Worm (Caenorhabditis elegans): ENCODE measurements around the gene F31E8.4.
A peak's percentile ranks its signal among the peaks of the same experiment; 100 is the strongest.

F31E8.4 gene

DNA sequence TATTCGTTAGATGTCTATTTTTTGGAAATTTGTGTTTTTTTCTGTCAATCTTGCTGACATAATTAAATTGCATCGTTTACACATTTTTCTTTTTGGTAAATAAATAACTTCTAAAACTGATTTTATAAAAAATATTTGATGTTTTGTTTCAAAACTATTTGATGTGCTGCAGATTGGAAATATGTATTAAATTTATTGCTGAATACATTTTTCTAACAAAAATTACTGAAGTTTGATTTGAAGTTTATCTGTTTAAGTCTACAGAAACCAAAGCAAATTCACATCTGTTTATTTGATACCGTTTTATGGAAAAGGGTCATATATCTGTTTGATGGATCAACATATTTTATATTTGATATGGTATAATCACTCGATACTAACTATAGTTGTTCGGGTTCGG is 16.4 kb upstream of the F31E8.4 start:
- TF ChIP-seq lin-1 (GFP tag; IDR thresholded peaks at IDR 0.05) (no peak), unc-62 (GFP tag; optimal IDR thresholded peaks at IDR 0.05 in 1 of 2) (peak in 1 of 2 experiments; percentile 97), unc-62 (tag; optimal IDR thresholded peaks at IDR 0.05) (no peak)

DNA sequence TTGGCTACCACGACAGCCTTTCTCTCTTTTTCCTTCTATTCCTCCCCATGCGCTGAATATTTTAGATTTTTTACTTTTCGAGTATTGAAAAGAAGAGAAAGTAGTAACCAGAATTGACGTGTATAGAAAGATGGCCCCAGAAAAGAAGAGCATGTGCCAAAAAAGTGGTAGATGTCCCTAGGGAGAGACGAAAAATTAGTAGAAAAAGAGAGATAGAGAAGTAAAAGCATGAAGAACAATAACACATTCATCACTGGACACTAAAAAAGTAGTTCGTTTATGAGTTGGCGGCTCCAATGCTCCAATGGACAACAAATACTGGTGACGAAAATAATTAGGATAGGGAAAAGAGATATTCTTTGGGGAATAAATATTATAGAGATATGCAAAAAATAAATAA is 12.6 kb upstream of the F31E8.4 start:
- TF ChIP-seq lsy-2 (tag; optimal IDR thresholded peaks at IDR 0.05) = peak in 1 of 2 experiments; percentile 19
- no peak for TF ChIP-seq tra-1 (GFP tag; IDR thresholded peaks at IDR 0.05)
- TF ChIP-seq hmg-1.1 (GFP tag; IDR thresholded peaks at IDR 0.05) = 0 out of 2 replicates have a peak, but pooled peaks have one; percentile 21
- TF ChIP-seq snpc-4 (tag; optimal IDR thresholded peaks at IDR 0.05) = no peak
- TF ChIP-seq F44E2.7 (GFP tag; IDR thresholded peaks at IDR 0.05) = no peak
- TF ChIP-seq mdl-1 (tag; optimal IDR thresholded peaks at IDR 0.05) = peak in 1 of 2 experiments; percentile 33
- no peak for TF ChIP-seq zip-2 (tag; optimal IDR thresholded peaks at IDR 0.05)
- peak in 1 of 2 experiments; percentile 92 for TF ChIP-seq unc-62 (GFP tag; optimal IDR thresholded peaks at IDR 0.05 in 1 of 2)
- no peak for TF ChIP-seq unc-62 (tag; optimal IDR thresholded peaks at IDR 0.05)
- peak; percentile 55 for TF ChIP-seq aha-1 (tag)
- no peak for TF ChIP-seq tag-97 (GFP tag; IDR thresholded peaks at IDR 0.05)
- TF ChIP-seq hlh-30 (tag; optimal IDR thresholded peaks at IDR 0.05; ENCODE audit: insufficient read depth) = peak; percentile 24
- TF ChIP-seq php-3 (GFP tag; IDR thresholded peaks at IDR 0.05) = no peak

DNA sequence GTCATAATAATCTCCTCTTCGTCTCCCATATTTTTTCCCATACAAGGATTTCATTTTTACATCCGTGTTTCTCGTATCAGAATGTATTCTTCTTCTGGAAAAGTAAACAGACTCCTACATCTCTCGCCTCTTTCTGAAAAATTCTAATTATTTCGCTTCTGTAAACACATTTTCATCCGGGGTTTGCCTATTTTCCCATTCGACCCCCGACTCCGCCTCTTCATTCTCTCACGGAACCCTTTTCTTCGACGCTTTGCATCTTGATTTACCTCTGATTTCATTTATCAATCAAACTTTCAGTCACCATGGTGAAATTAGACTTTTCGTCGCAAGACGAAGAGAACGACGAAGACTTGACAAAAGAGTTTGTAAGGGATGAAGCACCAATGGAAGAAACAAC is 10.7 kb upstream of the F31E8.4 start, which contains the start of gene snt-1:
TSS of gene snt-1 (plus strand) at position 301 of the 400 bp plus-strand sequence.
- TF ChIP-seq Y105C5A.15 (GFP tag; IDR thresholded peaks at IDR 0.05) (no peak), lin-15B (tag; optimal IDR thresholded peaks at IDR 0.05) (no peak), aha-1 (tag) (peak; percentile 35)

DNA sequence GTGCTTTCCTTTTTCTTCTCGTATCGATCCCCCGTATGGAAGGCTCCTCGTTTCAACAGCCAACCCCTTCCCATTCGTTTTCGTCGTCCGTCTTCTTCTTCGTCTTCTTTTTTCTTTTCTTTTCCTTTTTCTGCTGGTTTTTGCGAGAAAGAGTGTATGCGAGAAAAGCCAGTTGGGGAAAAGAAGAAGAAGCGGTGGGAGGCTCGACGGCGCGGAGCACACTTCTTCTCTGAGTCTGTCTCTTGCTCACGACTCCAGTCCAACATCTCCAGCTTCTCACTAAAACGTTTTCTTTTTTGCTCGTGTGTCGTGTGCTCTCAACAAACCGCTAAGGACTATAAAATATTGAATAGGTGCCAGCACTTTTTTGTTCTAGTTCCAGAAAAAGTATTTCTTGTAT is 8.6 kb upstream of the F31E8.4 start:
- no peak for TF ChIP-seq ztf-11 (tag; optimal IDR thresholded peaks at IDR 0.05)
- TF ChIP-seq snpc-4 (tag; optimal IDR thresholded peaks at IDR 0.05) = no peak
- TF ChIP-seq daf-12 (tag; optimal IDR thresholded peaks at IDR 0.05) = no peak
- TF ChIP-seq nhr-41 (GFP tag; IDR thresholded peaks at IDR 0.05) = no peak
- no peak for TF ChIP-seq dpl-1 (GFP tag; optimal IDR thresholded peaks at IDR 0.05)
- no peak for TF ChIP-seq ztf-7 (tag; optimal IDR thresholded peaks at IDR 0.05)
- TF ChIP-seq ZK546.5 (tag; optimal IDR thresholded peaks at IDR 0.05) = no peak
- TF ChIP-seq nhr-25 (tag; optimal IDR thresholded peaks at IDR 0.05; ENCODE audit: borderline replicate concordance, insufficient read depth) = no peak
- no peak for TF ChIP-seq Y48G9A.11 (GFP tag; IDR thresholded peaks at IDR 0.05)
- no peak for TF ChIP-seq nhr-48 (tag; optimal IDR thresholded peaks at IDR 0.05)
- peak; percentile 53 for TF ChIP-seq rbr-2 (tag; optimal IDR thresholded peaks at IDR 0.05)
- TF ChIP-seq hlh-30 (tag; optimal IDR thresholded peaks at IDR 0.05; ENCODE audit: insufficient read depth) = no peak
- TF ChIP-seq nhr-102 (tag; optimal IDR thresholded peaks at IDR 0.05) = no peak
- TF ChIP-seq vab-7 (GFP tag; IDR thresholded peaks at IDR 0.05) = no peak
- no peak for TF ChIP-seq lin-29 (GFP tag; IDR thresholded peaks at IDR 0.05)
- TF ChIP-seq lin-15B (tag; optimal IDR thresholded peaks at IDR 0.05) = no peak
- 0 out of 2 replicates have a peak, but pooled peaks have one; percentile 39 for TF ChIP-seq ctbp-1 (GFP tag; IDR thresholded peaks at IDR 0.05)
- TF ChIP-seq attf-4 (tag; optimal IDR thresholded peaks at IDR 0.05) = no peak
- TF ChIP-seq daf-8 (GFP tag; IDR thresholded peaks at IDR 0.05) = no peak
- no peak for TF ChIP-seq spr-1 (tag; optimal IDR thresholded peaks at IDR 0.05)
- no peak for TF ChIP-seq lin-1 (GFP tag; IDR thresholded peaks at IDR 0.05)
- TF ChIP-seq php-3 (GFP tag; IDR thresholded peaks at IDR 0.05) = no peak
- TF ChIP-seq nhr-42 (GFP tag; IDR thresholded peaks at IDR 0.05) = no peak
- no peak for TF ChIP-seq pha-4 (GFP tag; IDR thresholded peaks at IDR 0.05)
- TF ChIP-seq pha-4 (tag; optimal IDR thresholded peaks at IDR 0.05) = no peak
- peak; percentile 75 for TF ChIP-seq hmg-1.1 (GFP tag; IDR thresholded peaks at IDR 0.05)
- peak; percentile 96 for TF ChIP-seq aha-1 (tag)
- no peak for TF ChIP-seq Y5F2A.4 (GFP tag; optimal IDR thresholded peaks at IDR 0.05)
- TF ChIP-seq daf-19 (GFP tag; conservative IDR thresholded peaks at IDR 0.05) = no peak
- peak in 1 of 2 experiments; percentile 92 for TF ChIP-seq unc-62 (GFP tag; optimal IDR thresholded peaks at IDR 0.05 in 1 of 2)
- no peak for TF ChIP-seq unc-62 (tag; optimal IDR thresholded peaks at IDR 0.05)
- TF ChIP-seq saeg-2 (GFP tag; IDR thresholded peaks at IDR 0.05) = no peak
- TF ChIP-seq mes-2 (tag; optimal IDR thresholded peaks at IDR 0.05; ENCODE audit: poor library complexity, severe bottlenecking) = no peak
- peak; percentile 52 for TF ChIP-seq F37D6.2 (tag; optimal IDR thresholded peaks at IDR 0.05)
- TF ChIP-seq zip-11 (GFP tag; IDR thresholded peaks at IDR 0.05) = no peak
- no peak for TF ChIP-seq egl-27 (tag; optimal IDR thresholded peaks at IDR 0.05)
- no peak for TF ChIP-seq ZK337.2 (GFP tag; IDR thresholded peaks at IDR 0.05)
- TF ChIP-seq Y75B8A.6 (GFP tag; IDR thresholded peaks at IDR 0.05) = no peak

Measured in whole organism, L4 larva.